Worm (Caenorhabditis elegans): ENCODE results near the gene acl-14.

DNA sequence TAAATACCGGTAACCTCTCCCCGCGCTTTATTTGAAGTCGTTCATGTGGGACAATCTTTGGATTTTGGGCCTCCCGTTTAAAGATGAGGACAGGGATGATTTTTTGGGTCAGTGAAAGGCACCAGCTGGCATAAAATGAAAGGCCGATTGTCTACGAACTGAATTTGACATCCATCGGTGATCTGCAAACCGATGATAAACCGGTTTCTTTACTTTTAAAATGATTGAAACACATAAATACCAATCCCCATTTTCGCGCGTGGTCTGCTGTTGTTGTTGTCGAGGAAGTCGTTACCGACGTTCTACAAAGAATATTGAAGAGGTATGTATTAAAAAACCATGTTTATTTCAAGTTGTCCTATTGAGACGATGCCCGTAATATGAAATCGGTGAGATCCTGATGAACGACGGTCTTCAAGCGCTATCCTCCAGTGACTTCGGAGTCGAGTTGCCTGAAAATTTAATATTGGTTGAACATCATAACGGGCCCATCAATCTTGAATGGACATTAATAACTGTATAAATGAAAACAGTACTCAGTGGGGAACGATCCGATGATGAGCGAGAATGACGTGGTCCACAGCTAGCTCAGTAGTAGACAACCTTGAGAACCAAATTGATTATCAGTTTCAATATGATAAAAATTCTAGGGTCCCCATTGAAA is 9.7 kb upstream of the acl-14 start:
- peak in 1 of 2 experiments; percentile 91 for TF ChIP-seq unc-62 (GFP tag; optimal IDR thresholded peaks at IDR 0.05 in 1 of 2)
- no peak for TF ChIP-seq unc-62 (tag; optimal IDR thresholded peaks at IDR 0.05)
- TF ChIP-seq lin-15B (tag; optimal IDR thresholded peaks at IDR 0.05) = no peak
